Worm (Caenorhabditis elegans) whole organism, L4 larva: ENCODE results near the gene pals-26.
"Not testable (repeated sequence)": the region's sequence is repeated elsewhere in the genome, so short reads cannot be mapped to it uniquely, and the experiment has no call there.

ENCODE experiments used
- D1046.2 ChIP-seq: fragments of 200-800 bp; sonication (Bioruptor generic); IDR thresholded peaks from 2 replicates; pipeline ENCODE4 v1.3.6; 2022; ENCODE audit warnings: missing genetic modification characterization, missing compliant biosample characterization
- F26F4.8 ChIP-seq: fragments of 200-800 bp; sonication (Bioruptor generic); conservative IDR thresholded peaks from 2 replicates; pipeline ENCODE4 v1.3.6; 2022; ENCODE audit warnings: missing genetic modification characterization, missing compliant biosample characterization
- F37D6.2 ChIP-seq: sonication (generic microtip); optimal IDR thresholded peaks from 2 replicates; lab custom pipeline; 2016; ENCODE audit warnings: mild to moderate bottlenecking, missing genetic modification characterization, missing compliant biosample characterization
- F44E2.7 ChIP-seq: fragments of 200-800 bp; sonication (Bioruptor generic); IDR thresholded peaks from 2 replicates; pipeline ENCODE4 v2.1.2; 2022; ENCODE audit warnings: missing genetic modification characterization, missing compliant biosample characterization
- Y105C5A.15 ChIP-seq: fragments of 200-800 bp; sonication (Bioruptor generic); IDR thresholded peaks from 2 replicates; pipeline ENCODE4 v1.3.6; 2022; ENCODE audit warnings: missing genetic modification characterization, missing compliant biosample characterization
- Y48G9A.11 ChIP-seq: fragments of 200-800 bp; sonication (Bioruptor generic); IDR thresholded peaks from 2 replicates; pipeline ENCODE4 v1.3.6; 2022; ENCODE audit warnings: missing genetic modification reagents, missing genetic modification characterization, missing compliant biosample characterization
- Y75B8A.6 ChIP-seq: fragments of 200-800 bp; sonication (Bioruptor generic); IDR thresholded peaks from 2 replicates; pipeline ENCODE4 v1.3.6; 2022; ENCODE audit warnings: missing genetic modification reagents, missing genetic modification characterization, missing compliant biosample characterization
- ZK337.2 ChIP-seq: fragments of 200-800 bp; sonication (Bioruptor generic); IDR thresholded peaks from 2 replicates; pipeline ENCODE4 v1.3.6; 2022; ENCODE audit warnings: missing genetic modification reagents, missing genetic modification characterization, missing compliant biosample characterization
- ama-1 ChIP-seq: fragments of 150-350 bp; optimal IDR thresholded peaks from 2 replicates; lab custom pipeline; 2014; ENCODE audit warnings: inconsistent platforms, mixed read lengths
- arid-1 ChIP-seq: fragments of 200-800 bp; sonication (Bioruptor generic); conservative IDR thresholded peaks from 2 replicates; pipeline ENCODE4 v1.3.6; 2022; ENCODE audit warnings: missing genetic modification reagents, missing genetic modification characterization, missing compliant biosample characterization
- ceh-44 ChIP-seq: fragments of 200-800 bp; sonication (Bioruptor generic); IDR thresholded peaks from 2 replicates; pipeline ENCODE4 v1.3.6; 2022; ENCODE audit warnings: missing genetic modification reagents, missing genetic modification characterization, missing compliant biosample characterization
- ctbp-1 ChIP-seq: fragments of 200-800 bp; sonication (Bioruptor generic); IDR thresholded peaks from 2 replicates; pipeline ENCODE4 v1.3.6; 2022; ENCODE audit warnings: missing genetic modification reagents, missing genetic modification characterization, missing compliant biosample characterization
- daf-16 ChIP-seq, 3 experiments: sonication (generic microtip); optimal IDR thresholded peaks; 2 replicates each; lab custom pipeline; 2016 to 2017; ENCODE audit warnings: missing genetic modification characterization in 3 of 3, missing genetic modification reagents in 3 of 3, mild to moderate bottlenecking in 2 of 3, missing compliant biosample characterization in 2 of 3, missing biosample characterization in 1 of 3, moderate library complexity in 1 of 3
- daf-19 ChIP-seq: fragments of 200-800 bp; sonication (Bioruptor generic); conservative IDR thresholded peaks from 2 replicates; pipeline ENCODE4 v1.3.6; 2022; ENCODE audit warnings: missing genetic modification characterization, missing compliant biosample characterization
- dmd-6 ChIP-seq: fragments of 200-800 bp; sonication (Bioruptor generic); IDR thresholded peaks from 2 replicates; pipeline ENCODE4 v1.3.6; 2022; ENCODE audit warnings: missing genetic modification reagents, missing genetic modification characterization, missing compliant biosample characterization
- dmd-8 ChIP-seq: fragments of 200-800 bp; sonication (Bioruptor generic); IDR thresholded peaks from 2 replicates; pipeline ENCODE4 v1.3.6; 2022; ENCODE audit warnings: missing genetic modification characterization, missing compliant biosample characterization
- dmd-9 ChIP-seq: fragments of 200-800 bp; sonication (Bioruptor generic); IDR thresholded peaks from 2 replicates; pipeline ENCODE4 v1.3.6; 2022; ENCODE audit warnings: missing genetic modification reagents, missing genetic modification characterization, missing compliant biosample characterization
- dpl-1 ChIP-seq: fragments of 150-350 bp; optimal IDR thresholded peaks from 2 replicates; lab custom pipeline; 2014; ENCODE audit warnings: missing biosample characterization, missing genetic modification reagents, missing genetic modification characterization
- dve-1 ChIP-seq: sonication (generic microtip); optimal IDR thresholded peaks from 2 replicates; lab custom pipeline; 2017; ENCODE audit warnings: antibody characterized with exemption, mild to moderate bottlenecking, missing genetic modification characterization, missing compliant biosample characterization; ENCODE audit not compliant: insufficient read depth
- egl-43 ChIP-seq: fragments of 200-800 bp; sonication (Bioruptor generic); IDR thresholded peaks from 2 replicates; pipeline ENCODE4 v1.3.6; 2022; ENCODE audit warnings: missing genetic modification reagents, missing genetic modification characterization, missing compliant biosample characterization
- hif-1 ChIP-seq, 2 experiments: sonication (generic microtip); optimal IDR thresholded peaks; 2 replicates each; lab custom pipeline; 2016 to 2017; ENCODE audit warnings: missing compliant biosample characterization in 2 of 2, missing genetic modification characterization in 2 of 2, missing genetic modification reagents in 2 of 2, missing genotype in 2 of 2, mild to moderate bottlenecking in 1 of 2
- hmg-1.1 ChIP-seq: fragments of 200-800 bp; sonication (Bioruptor generic); IDR thresholded peaks from 2 replicates; pipeline ENCODE4 v1.3.6; 2022; ENCODE audit warnings: missing genetic modification reagents, missing genetic modification characterization, missing compliant biosample characterization
- lin-1 ChIP-seq: fragments of 200-800 bp; sonication (Bioruptor generic); IDR thresholded peaks from 2 replicates; pipeline ENCODE4 v1.3.6; 2022; ENCODE audit warnings: missing genetic modification reagents, missing genetic modification characterization, missing compliant biosample characterization
- lin-29 ChIP-seq: fragments of 200-800 bp; sonication (Bioruptor generic); IDR thresholded peaks from 2 replicates; pipeline ENCODE4 v1.3.6; 2022; ENCODE audit warnings: missing genetic modification reagents, missing genetic modification characterization, missing compliant biosample characterization
- lin-38 ChIP-seq: fragments of 200-800 bp; sonication (Bioruptor generic); IDR thresholded peaks from 2 replicates; pipeline ENCODE4 v1.3.6; 2022; ENCODE audit warnings: missing genetic modification reagents, missing genetic modification characterization, missing compliant biosample characterization
- madf-5 ChIP-seq, 2 experiments: fragments of 200-800 bp; sonication (Bioruptor generic); IDR thresholded peaks; 2 replicates each; pipeline ENCODE4 v1.3.6; 2022; ENCODE audit warnings: missing compliant biosample characterization in 2 of 2, missing genetic modification characterization in 2 of 2
- madf-9 ChIP-seq: fragments of 200-800 bp; sonication (Bioruptor generic); conservative IDR thresholded peaks from 2 replicates; pipeline ENCODE4 v1.3.6; 2022; ENCODE audit warnings: missing genetic modification reagents, missing genetic modification characterization, missing compliant biosample characterization
- mdt-29 ChIP-seq: fragments of 200-800 bp; sonication (Bioruptor generic); IDR thresholded peaks from 2 replicates; pipeline ENCODE4 v1.3.6; 2022; ENCODE audit warnings: missing genetic modification reagents, missing genetic modification characterization, missing compliant biosample characterization
- mes-2 ChIP-seq: sonication (generic microtip); optimal IDR thresholded peaks from 2 replicates; lab custom pipeline; 2016; ENCODE audit warnings: missing genotype, mild to moderate bottlenecking, missing genetic modification characterization, missing compliant biosample characterization; ENCODE audit not compliant: poor library complexity, severe bottlenecking
- mxl-2 ChIP-seq: fragments of 200-800 bp; sonication (Bioruptor generic); conservative IDR thresholded peaks from 2 replicates; pipeline ENCODE4 v1.3.6; 2022; ENCODE audit warnings: missing genetic modification reagents, missing genetic modification characterization, missing compliant biosample characterization
- nhr-11 ChIP-seq: fragments of 150-350 bp; optimal IDR thresholded peaks from 2 replicates; lab custom pipeline; 2014; ENCODE audit warnings: missing biosample characterization, missing genetic modification characterization
- nhr-237 ChIP-seq: sonication (generic microtip); optimal IDR thresholded peaks from 2 replicates; lab custom pipeline; 2017; ENCODE audit warnings: missing biosample characterization, missing genetic modification characterization
- nhr-42 ChIP-seq: fragments of 200-800 bp; sonication (Bioruptor generic); IDR thresholded peaks from 2 replicates; pipeline ENCODE4 v1.3.6; 2022; ENCODE audit warnings: missing genetic modification characterization, missing compliant biosample characterization
- nhr-48 ChIP-seq: sonication (generic microtip); optimal IDR thresholded peaks from 2 replicates; lab custom pipeline; 2016; ENCODE audit warnings: mild to moderate bottlenecking, missing genetic modification characterization, missing compliant biosample characterization
- nhr-6 ChIP-seq: fragments of 150-350 bp; optimal IDR thresholded peaks from 2 replicates; lab custom pipeline; 2014; ENCODE audit warnings: missing biosample characterization, missing genetic modification characterization
- nhr-76 ChIP-seq: fragments of 150-350 bp; optimal IDR thresholded peaks from 2 replicates; lab custom pipeline; 2014; ENCODE audit warnings: missing biosample characterization, missing genetic modification characterization
- pha-4 ChIP-seq, 2 experiments: fragments of 150-350 bp in 1 of 2; fragments of 200-800 bp in 1 of 2; sonication (Bioruptor generic) in 1 of 2; IDR thresholded peaks in 1 of 2; optimal IDR thresholded peaks in 1 of 2; 2 replicates each; pipeline versions ENCODE4 v1.3.6 to Lab custom; 2014 to 2022; ENCODE audit warnings: missing genetic modification characterization in 2 of 2, missing genetic modification reagents in 2 of 2, missing biosample characterization in 1 of 2, missing compliant biosample characterization in 1 of 2
- set-16 ChIP-seq: fragments of 200-800 bp; sonication (Bioruptor generic); IDR thresholded peaks from 2 replicates; pipeline ENCODE4 v1.3.6; 2022; ENCODE audit warnings: missing genetic modification reagents, missing genetic modification characterization, missing compliant biosample characterization
- snpc-4 ChIP-seq: fragments of 150-350 bp; optimal IDR thresholded peaks from 2 replicates; lab custom pipeline; 2014; ENCODE audit warnings: missing biosample characterization, missing genetic modification characterization
- spr-3 ChIP-seq: fragments of 200-800 bp; sonication (Bioruptor generic); optimal IDR thresholded peaks from 2 replicates; lab custom pipeline; 2018; ENCODE audit warnings: mild to moderate bottlenecking, missing genetic modification characterization, missing compliant biosample characterization
- tra-1 ChIP-seq: fragments of 200-800 bp; sonication (Bioruptor generic); IDR thresholded peaks from 2 replicates; pipeline ENCODE4 v1.3.6; 2022; ENCODE audit warnings: missing genetic modification reagents, missing genetic modification characterization, missing compliant biosample characterization
- vab-7 ChIP-seq: fragments of 200-800 bp; sonication (Bioruptor generic); IDR thresholded peaks from 2 replicates; pipeline ENCODE4 v1.3.6; 2022; ENCODE audit warnings: missing genetic modification reagents, missing genetic modification characterization, missing compliant biosample characterization
- zfp-3 ChIP-seq: fragments of 200-800 bp; sonication (Bioruptor generic); conservative IDR thresholded peaks from 2 replicates; pipeline ENCODE4 v1.3.6; 2022; ENCODE audit warnings: missing genetic modification reagents, missing genetic modification characterization, missing compliant biosample characterization
- ztf-11 ChIP-seq: fragments of 150-350 bp; optimal IDR thresholded peaks from 2 replicates; lab custom pipeline; 2014; ENCODE audit warnings: missing biosample characterization, missing genetic modification characterization

pals-26 gene

ce11 chrIII:4419117-4419978, 44.4 kb downstream of the pals-26 start, which contains the start of the genes R07E5.7 and cku-80 (continued):
- TF ChIP-seq nhr-6 (tag; lab: Kevin White, UChicago) = no peak
- TF ChIP-seq dpl-1 = peak; percentile 88
- no peak for TF ChIP-seq nhr-11 (tag; lab: Kevin White, UChicago)
- no peak for TF ChIP-seq nhr-76 (tag; lab: Kevin White, UChicago)
- peak in 1 of 2 experiments; percentile 72 for TF ChIP-seq hif-1 (tag; optimal IDR thresholded peaks at IDR 0.05; lab: Kevin White, UChicago)
- TF ChIP-seq nhr-237 (tag; lab: Kevin White, UChicago) = no peak
- TF ChIP-seq ama-1 (lab: Kevin White, UChicago) = peak; percentile 27
- no peak for TF ChIP-seq dmd-8 (GFP tag; lab: Robert Waterston, UW)
- TF ChIP-seq Y75B8A.6 = no peak
- no peak for TF ChIP-seq nhr-42 (GFP tag; lab: Robert Waterston, UW)
- 0 out of 2 replicates have a peak, but pooled peaks have one; percentile 35 for TF ChIP-seq daf-19 (GFP tag; lab: Robert Waterston, UW)
- TF ChIP-seq ztf-11 (tag; lab: Kevin White, UChicago) = no peak
- TF ChIP-seq set-16 = no peak
- TF ChIP-seq nhr-48 (tag; lab: Kevin White, UChicago) = peak; percentile 17
- peak; percentile 64 for TF ChIP-seq dve-1
- TF ChIP-seq F37D6.2 (tag; lab: Kevin White, UChicago) = no peak
- no peak for TF ChIP-seq spr-3 (GFP tag; lab: Kevin White, UChicago)

ce11 chrIII:4426711-4427218, 51.8 kb downstream of the pals-26 start:
- TF ChIP-seq dmd-8 (GFP tag; lab: Robert Waterston, UW) (peak; percentile 72), hmg-1.1 (GFP tag; lab: Robert Waterston, UW) (peak; percentile 87), ctbp-1 (peak; percentile 79), vab-7 (peak; percentile 89), mes-2 (peak; percentile 48), lin-38 (GFP tag; lab: Robert Waterston, UW) (peak; percentile 83), ceh-44 (GFP tag; lab: Robert Waterston, UW) (0 out of 2 replicates have a peak, but pooled peaks have one; percentile 40), dmd-9 (GFP tag; lab: Robert Waterston, UW) (peak; percentile 69; the same call in 1 of the 2 replicates), madf-5 (GFP tag; IDR thresholded peaks at IDR 0.05; lab: Robert Waterston, UW) (peak; percentile 60 to 80; a peak in 2 of 4 replicates), D1046.2 (GFP tag; lab: Robert Waterston, UW) (peak; percentile 91), egl-43 (GFP tag; lab: Robert Waterston, UW) (peak; percentile 93), daf-16 (GFP tag; optimal IDR thresholded peaks at IDR 0.05; lab: Kevin White, UChicago) (peak in 1 of 2 experiments; percentile 8), dmd-6 (GFP tag; lab: Robert Waterston, UW) (peak; percentile 75), mdt-29 (0 out of 2 replicates have a peak, but pooled peaks have one; percentile 31), mxl-2 (0 out of 2 replicates have a peak, but pooled peaks have one; percentile 42), tra-1 (GFP tag; lab: Robert Waterston, UW) (peak; percentile 91), snpc-4 (tag; lab: Kevin White, UChicago) (peak; percentile 82), F26F4.8 (GFP tag; lab: Robert Waterston, UW) (peak; percentile 81), lin-29 (GFP tag; lab: Robert Waterston, UW) (peak; percentile 46; the same call in 1 of the 2 replicates), Y48G9A.11 (peak; percentile 80), ZK337.2 (GFP tag; lab: Robert Waterston, UW) (0 out of 2 replicates have a peak, but pooled peaks have one; percentile 6), arid-1 (GFP tag; lab: Robert Waterston, UW) (peak; percentile 92), Y105C5A.15 (GFP tag; lab: Robert Waterston, UW) (peak; percentile 57; the same call in 1 of the 2 replicates), pha-4 (GFP tag; IDR thresholded peaks at IDR 0.05; lab: Robert Waterston, UW) (peak; percentile 90), F44E2.7 (GFP tag; lab: Robert Waterston, UW) (0 out of 2 replicates have a peak, but pooled peaks have one; percentile 83), madf-9 (peak; percentile 85), nhr-42 (GFP tag; lab: Robert Waterston, UW) (peak; percentile 49; the same call in 1 of the 2 replicates), lin-1 (GFP tag; lab: Robert Waterston, UW) (peak; percentile 73; the same call in 1 of the 2 replicates), Y75B8A.6 (peak; percentile 74; the same call in 1 of the 2 replicates), zfp-3 (GFP tag; lab: Robert Waterston, UW) (peak; percentile 76)
- not testable (repeated sequence) for TF ChIP-seq daf-16, pha-4 (tag; optimal IDR thresholded peaks at IDR 0.05; lab: Kevin White, UChicago)
